Worm (Caenorhabditis elegans) whole organism, L3 larva: ENCODE results near the gene F19G12.11.

ENCODE experiments used
- aly-2 ChIP-seq: fragments of 150-350 bp; optimal IDR thresholded peaks from 2 replicates; lab custom pipeline; 2014; ENCODE audit warnings: missing biosample characterization, missing genetic modification characterization
- ceh-16 ChIP-seq: sonication (generic microtip); optimal IDR thresholded peaks from 2 replicates; lab custom pipeline; 2017; ENCODE audit warnings: missing biosample characterization, missing genetic modification characterization
- ceh-28 ChIP-seq: fragments of 150-350 bp; optimal IDR thresholded peaks from 2 replicates; lab custom pipeline; 2014; ENCODE audit warnings: missing biosample characterization, missing genetic modification reagents, missing genetic modification characterization
- ceh-82 ChIP-seq: fragments of 150-350 bp; optimal IDR thresholded peaks from 2 replicates; lab custom pipeline; 2014; ENCODE audit warnings: missing biosample characterization, missing genetic modification characterization
- daf-12 ChIP-seq: fragments of 150-350 bp; optimal IDR thresholded peaks from 2 replicates; lab custom pipeline; 2014; ENCODE audit warnings: missing biosample characterization, missing genetic modification reagents, missing genetic modification characterization
- egl-27 ChIP-seq: sonication (generic microtip); optimal IDR thresholded peaks from 4 replicates; lab custom pipeline; 2017; ENCODE audit warnings: missing biosample characterization, missing genetic modification reagents, missing genetic modification characterization
- egl-5 ChIP-seq: fragments of 150-350 bp; optimal IDR thresholded peaks from 2 replicates; lab custom pipeline; 2017; ENCODE audit warnings: missing biosample characterization, missing genetic modification reagents, missing genetic modification characterization, inconsistent platforms
- elt-1 ChIP-seq: fragments of 150-350 bp; optimal IDR thresholded peaks from 2 replicates; lab custom pipeline; 2014; ENCODE audit warnings: missing biosample characterization, missing genetic modification characterization
- elt-2 ChIP-seq: sonication (generic microtip); optimal IDR thresholded peaks from 2 replicates; lab custom pipeline; 2016; ENCODE audit warnings: missing genetic modification reagents, mild to moderate bottlenecking, missing genetic modification characterization, missing compliant biosample characterization
- elt-3 ChIP-seq, 3 experiments: fragments of 150-350 bp in 1 of 3; sonication (generic microtip) in 2 of 3; optimal IDR thresholded peaks; 2 replicates in 2 of 3; 4 replicates in 1 of 3; lab custom pipeline; 2014 to 2017; ENCODE audit warnings: missing biosample characterization in 3 of 3, missing genetic modification characterization in 3 of 3
- eor-1 ChIP-seq, 2 experiments: fragments of 150-350 bp; optimal IDR thresholded peaks; 2 replicates each; lab custom pipeline; 2014 to 2018; ENCODE audit warnings: missing biosample characterization in 2 of 2, missing genetic modification characterization in 2 of 2
- fkh-10 ChIP-seq: sonication (generic microtip); optimal IDR thresholded peaks from 2 replicates; lab custom pipeline; 2017; ENCODE audit warnings: missing biosample characterization, missing genetic modification reagents, missing genetic modification characterization
- fkh-2 ChIP-seq: fragments of 150-350 bp; optimal IDR thresholded peaks from 2 replicates; lab custom pipeline; 2014; ENCODE audit warnings: missing biosample characterization, missing genetic modification reagents, missing genetic modification characterization
- fos-1 ChIP-seq: fragments of 150-350 bp; optimal IDR thresholded peaks from 2 replicates; lab custom pipeline; 2014; ENCODE audit warnings: missing biosample characterization, missing genetic modification characterization
- hmg-11 ChIP-seq: sonication (generic microtip); optimal IDR thresholded peaks from 2 replicates; lab custom pipeline; 2016; ENCODE audit warnings: missing genetic modification characterization, missing compliant biosample characterization
- jun-1 ChIP-seq: fragments of 150-350 bp; optimal IDR thresholded peaks from 2 replicates; lab custom pipeline; 2014; ENCODE audit warnings: missing biosample characterization, missing genetic modification reagents, missing genetic modification characterization
- lin-39 ChIP-seq: fragments of 150-350 bp; optimal IDR thresholded peaks from 2 replicates; lab custom pipeline; 2018; ENCODE audit warnings: missing biosample characterization, missing genetic modification reagents, missing genetic modification characterization
- lsy-12 ChIP-seq: sonication (generic microtip); optimal IDR thresholded peaks from 2 replicates; lab custom pipeline; 2016; ENCODE audit warnings: mild to moderate bottlenecking, missing genetic modification characterization, missing compliant biosample characterization
- mdl-1 ChIP-seq: fragments of 150-350 bp; optimal IDR thresholded peaks from 2 replicates; lab custom pipeline; 2014; ENCODE audit warnings: missing biosample characterization, missing genetic modification characterization
- mml-1 ChIP-seq: fragments of 150-350 bp; sonication (generic microtip); optimal IDR thresholded peaks from 3 replicates; lab custom pipeline; 2014; ENCODE audit warnings: missing biosample characterization, missing genetic modification characterization
- nfya-1 ChIP-seq: sonication (generic microtip); optimal IDR thresholded peaks from 2 replicates; lab custom pipeline; 2017; ENCODE audit warnings: missing genetic modification characterization, mild to moderate bottlenecking, missing compliant biosample characterization, antibody characterized with exemption, moderate library complexity; ENCODE audit not compliant: insufficient read depth
- nhr-12 ChIP-seq: fragments of 150-350 bp; optimal IDR thresholded peaks from 2 replicates; lab custom pipeline; 2014; ENCODE audit warnings: missing biosample characterization, missing genetic modification characterization
- nhr-23 ChIP-seq: fragments of 150-350 bp; optimal IDR thresholded peaks from 2 replicates; lab custom pipeline; 2014; ENCODE audit warnings: missing biosample characterization, missing genetic modification reagents, missing genetic modification characterization
- nhr-25 ChIP-seq: sonication (generic microtip); optimal IDR thresholded peaks from 2 replicates; lab custom pipeline; 2017; ENCODE audit warnings: missing biosample characterization, missing genetic modification characterization
- nhr-43 ChIP-seq: sonication (generic microtip); optimal IDR thresholded peaks from 2 replicates; lab custom pipeline; 2016; ENCODE audit warnings: mild to moderate bottlenecking, missing genetic modification characterization, missing compliant biosample characterization; ENCODE audit not compliant: poor library complexity, severe bottlenecking
- nhr-76 ChIP-seq: fragments of 150-350 bp; sonication (generic microtip); optimal IDR thresholded peaks from 5 replicates; lab custom pipeline; 2014; ENCODE audit warnings: missing biosample characterization, missing genetic modification characterization
- nhr-77 ChIP-seq: fragments of 150-350 bp; optimal IDR thresholded peaks from 2 replicates; lab custom pipeline; 2014; ENCODE audit warnings: missing biosample characterization, missing genetic modification characterization
- pha-4 ChIP-seq: fragments of 150-350 bp; optimal IDR thresholded peaks from 2 replicates; lab custom pipeline; 2014; ENCODE audit warnings: missing biosample characterization, missing genetic modification reagents, missing genetic modification characterization
- pqm-1 ChIP-seq: fragments of 150-350 bp; optimal IDR thresholded peaks from 2 replicates; lab custom pipeline; 2017; ENCODE audit warnings: missing biosample characterization, missing genetic modification characterization, inconsistent platforms
- sea-2 ChIP-seq: fragments of 150-350 bp; sonication (generic microtip); optimal IDR thresholded peaks from 4 replicates; lab custom pipeline; 2014; ENCODE audit warnings: missing biosample characterization, missing genetic modification reagents, missing genetic modification characterization
- skn-1 ChIP-seq: fragments of 150-350 bp; optimal IDR thresholded peaks from 2 replicates; lab custom pipeline; 2014; ENCODE audit warnings: missing biosample characterization, missing genetic modification characterization
- snpc-4 ChIP-seq: fragments of 150-350 bp; optimal IDR thresholded peaks from 2 replicates; lab custom pipeline; 2014; ENCODE audit warnings: missing biosample characterization, missing genetic modification characterization
- tbx-2 ChIP-seq: sonication (generic microtip); optimal IDR thresholded peaks from 2 replicates; lab custom pipeline; 2016; ENCODE audit warnings: mild to moderate bottlenecking, missing genetic modification characterization, missing compliant biosample characterization
- unc-39 ChIP-seq: sonication (generic microtip); optimal IDR thresholded peaks from 4 replicates; lab custom pipeline; 2017; ENCODE audit warnings: missing biosample characterization, missing genetic modification characterization
- unc-62 ChIP-seq: fragments of 150-350 bp; sonication (generic microtip); optimal IDR thresholded peaks from 4 replicates; lab custom pipeline; 2014; ENCODE audit warnings: missing biosample characterization, missing genetic modification reagents, missing genetic modification characterization
- zag-1 ChIP-seq: fragments of 150-350 bp; optimal IDR thresholded peaks from 2 replicates; lab custom pipeline; 2014; ENCODE audit warnings: missing biosample characterization, missing genetic modification characterization
- ztf-11 ChIP-seq: fragments of 150-350 bp; optimal IDR thresholded peaks from 2 replicates; lab custom pipeline; 2014; ENCODE audit warnings: missing biosample characterization, missing genetic modification characterization
- ztf-4 ChIP-seq: fragments of 150-350 bp; optimal IDR thresholded peaks from 2 replicates; lab custom pipeline; 2014; ENCODE audit warnings: missing biosample characterization, missing genetic modification characterization

Gene F19G12.11

ce11 chrX:1443556-1444243 is 17.4 kb upstream of the F19G12.11 start:
- TF ChIP-seq ceh-16 (tag; lab: Kevin White, UChicago), result no peak
- peak; percentile 34 for TF ChIP-seq elt-2 (tag; lab: Kevin White, UChicago)
- TF ChIP-seq sea-2, result no peak
- TF ChIP-seq eor-1 (tag; optimal IDR thresholded peaks at IDR 0.05; lab: Kevin White, UChicago), result no peak
- TF ChIP-seq ztf-4, result no peak
- TF ChIP-seq jun-1 (tag; lab: Kevin White, UChicago), result no peak
- TF ChIP-seq nhr-12 (tag; lab: Kevin White, UChicago), result no peak
- TF ChIP-seq nhr-25, result no peak
- TF ChIP-seq ceh-28 (tag; lab: Kevin White, UChicago), result peak; percentile 28
- no peak for TF ChIP-seq nhr-76 (tag; lab: Kevin White, UChicago)
- no peak for TF ChIP-seq nhr-43 (tag; lab: Kevin White, UChicago)
- TF ChIP-seq egl-5 (tag; lab: Kevin White, UChicago), result no peak
- TF ChIP-seq nfya-1, result no peak
- TF ChIP-seq pqm-1 (tag; lab: Kevin White, UChicago), result no peak
- no peak for TF ChIP-seq lin-39
- peak; percentile 21 for TF ChIP-seq nhr-23
- no peak for TF ChIP-seq elt-3 (tag; optimal IDR thresholded peaks at IDR 0.05; lab: Kevin White, UChicago)
- TF ChIP-seq pha-4 (tag; lab: Kevin White, UChicago), result no peak
- TF ChIP-seq mml-1 (tag; lab: Kevin White, UChicago), result no peak
- no peak for TF ChIP-seq fkh-10
- no peak for TF ChIP-seq snpc-4
- TF ChIP-seq hmg-11 (tag; lab: Kevin White, UChicago), result no peak
- TF ChIP-seq aly-2 (tag; lab: Kevin White, UChicago), result no peak
- TF ChIP-seq unc-39 (tag; lab: Kevin White, UChicago), result no peak
- TF ChIP-seq lsy-12 (tag; lab: Kevin White, UChicago), result no peak
- TF ChIP-seq daf-12, result no peak
- TF ChIP-seq, all 47 proteins: peak for 3

ce11 chrX:1441602-1442183 is 15.4 kb upstream of the F19G12.11 start:
- no peak for TF ChIP-seq ceh-82 (tag; lab: Kevin White, UChicago)
- no peak for TF ChIP-seq tbx-2 (tag; lab: Kevin White, UChicago)
- TF ChIP-seq nhr-25, result no peak
- TF ChIP-seq fos-1 (tag; lab: Kevin White, UChicago), result no peak
- no peak for TF ChIP-seq fkh-10
- TF ChIP-seq nhr-43 (tag; lab: Kevin White, UChicago), result no peak
- no peak for TF ChIP-seq pqm-1 (tag; lab: Kevin White, UChicago)

ce11 chrX:1440161-1440560 is 13.8 kb upstream of the F19G12.11 start, which contains the start of gene sedl-1:
Gene sedl-1 (minus strand): TSS chrX:1440261.
- no peak for TF ChIP-seq mml-1 (tag; lab: Kevin White, UChicago)
- no peak for TF ChIP-seq skn-1 (tag; lab: Kevin White, UChicago)
- TF ChIP-seq nhr-76 (tag; lab: Kevin White, UChicago), result no peak
- no peak for TF ChIP-seq ceh-28 (tag; lab: Kevin White, UChicago)
- no peak for TF ChIP-seq ztf-11 (tag; lab: Kevin White, UChicago)
- TF ChIP-seq ceh-16 (tag; lab: Kevin White, UChicago), result no peak
- no peak for TF ChIP-seq elt-2 (tag; lab: Kevin White, UChicago)
- no peak for TF ChIP-seq ztf-4
- no peak for TF ChIP-seq fos-1 (tag; lab: Kevin White, UChicago)
- no peak for TF ChIP-seq nhr-77 (tag; lab: Kevin White, UChicago)
- TF ChIP-seq fkh-2 (tag; lab: Kevin White, UChicago), result no peak

- TF ChIP-seq pqm-1 (tag; lab: Kevin White, UChicago), result no peak
- no peak for TF ChIP-seq elt-1 (tag; lab: Kevin White, UChicago)
- no peak for TF ChIP-seq egl-27 (tag; lab: Kevin White, UChicago)
- TF ChIP-seq mdl-1, result peak; percentile 7
- TF ChIP-seq sea-2, result no peak
- TF ChIP-seq mml-1 (tag; lab: Kevin White, UChicago), result no peak
- no peak for TF ChIP-seq unc-62 (GFP tag; lab: Kevin White, UChicago)
- TF ChIP-seq ztf-4, result no peak
- peak; percentile 7 for TF ChIP-seq ceh-28 (tag; lab: Kevin White, UChicago)
- no peak for TF ChIP-seq skn-1 (tag; lab: Kevin White, UChicago)
- TF ChIP-seq jun-1 (tag; lab: Kevin White, UChicago), result no peak
- no peak for TF ChIP-seq snpc-4
- TF ChIP-seq fkh-10, result peak; percentile 16
- no peak for TF ChIP-seq zag-1 (tag; lab: Kevin White, UChicago)
- TF ChIP-seq, all 47 proteins: peak for 3
These were observed 12.6 kb upstream of the F19G12.11 start for ce11 chrX:1438925-1439324.
